Fruit fly (Drosophila melanogaster): ENCODE results near the gene CG5001.

CG5001 gene

DNA sequence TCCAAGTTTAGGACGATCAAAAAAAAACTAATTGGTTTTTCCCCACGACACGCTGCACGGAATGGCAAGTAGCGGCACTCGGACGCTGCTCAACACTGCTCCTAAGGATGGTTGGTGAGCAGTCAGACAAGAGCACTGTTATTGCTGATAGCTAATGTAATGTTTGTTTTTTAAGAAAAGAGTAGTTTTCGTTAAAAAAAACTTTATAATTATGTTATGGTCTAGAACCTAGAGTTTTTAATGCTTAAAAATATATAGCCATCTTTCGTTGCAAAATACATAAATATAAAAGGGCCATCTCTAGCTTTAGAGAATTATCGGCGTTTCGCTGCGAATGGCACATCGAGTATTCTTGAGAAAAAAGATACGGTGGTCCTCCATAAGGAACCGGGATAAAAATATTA, 12.9 kb upstream of the CG5001 start, which contains the start of the genes Charon and CG4887 (continued):
- TF ChIP-seq CG6791 (GFP tag; IDR thresholded peaks at IDR 0.05; ENCODE audit: partially characterized antibody) (0 out of 3 replicates have a peak, but pooled peaks have one; percentile 37), sob (GFP tag; IDR thresholded peaks at IDR 0.05) (peak; percentile 89), CrebB (tag; optimal IDR thresholded peaks at IDR 0.05) (peak; percentile 52), slp2 (GFP tag; optimal IDR thresholded peaks at IDR 0.05) (peak; percentile 75), CG7271 (tag; optimal IDR thresholded peaks at IDR 0.05) (peak; percentile 35), Sry-β (GFP tag; optimal IDR thresholded peaks at IDR 0.05) (no peak), cad (GFP tag; optimal IDR thresholded peaks at IDR 0.05) (no peak), CG8765 (GFP tag; IDR thresholded peaks at IDR 0.05) (peak; percentile 48; the same call in 1 of the 2 replicates), CG12155 (GFP tag; optimal IDR thresholded peaks at IDR 0.05) (peak; percentile 86), gt (GFP tag; IDR thresholded peaks at IDR 0.05) (peak; percentile 49; the same call in 1 of the 2 replicates), oc (tag; optimal IDR thresholded peaks at IDR 0.05) (no peak), CG17568 (GFP tag; optimal IDR thresholded peaks at IDR 0.05) (no peak), ranshi (GFP tag; IDR thresholded peaks at IDR 0.05) (peak; percentile 80; the same call in 1 of the 2 replicates), CG17361 (GFP tag; IDR thresholded peaks at IDR 0.05) (no peak; the same call in 2 of the 3 replicates), hth (optimal IDR thresholded peaks at IDR 0.05) (no peak), D (optimal IDR thresholded peaks at IDR 0.05) (no peak), D (GFP tag; optimal IDR thresholded peaks at IDR 0.05) (no peak), CG16779 (GFP tag; IDR thresholded peaks at IDR 0.05) (no peak), ind (GFP tag; optimal IDR thresholded peaks at IDR 0.05) (peak; percentile 88), CG8924 (tag; optimal IDR thresholded peaks at IDR 0.05) (no peak), CG33213 (GFP tag; optimal IDR thresholded peaks at IDR 0.05) (peak; percentile 78), trem (tag; optimal IDR thresholded peaks at IDR 0.05) (peak; percentile 71), shn (GFP tag; optimal IDR thresholded peaks at IDR 0.05) (peak; percentile 85), fd64A (GFP tag; optimal IDR thresholded peaks at IDR 0.05) (no peak), pzg (GFP tag; optimal IDR thresholded peaks at IDR 0.05) (peak; percentile 51), CG6683 (GFP tag; optimal IDR thresholded peaks at IDR 0.05) (peak; percentile 66), CG3838 (GFP tag; optimal IDR thresholded peaks at IDR 0.05) (peak; percentile 63), Aef1 (GFP tag; IDR thresholded peaks at IDR 0.05) (peak; percentile 81), chm (GFP tag; IDR thresholded peaks at IDR 0.05) (peak; percentile 61; the same call in 1 of the 2 replicates), Ets97D (GFP tag; optimal IDR thresholded peaks at IDR 0.05) (peak; percentile 81), MTF-1 (GFP tag; optimal IDR thresholded peaks at IDR 0.05; ENCODE audit: borderline replicate concordance) (no peak), CG2678 (tag; optimal IDR thresholded peaks at IDR 0.05) (no peak), stc (GFP tag; IDR thresholded peaks at IDR 0.05) (0 out of 2 replicates have a peak, but pooled peaks have one; percentile 26), amos (GFP tag; IDR thresholded peaks at IDR 0.05; ENCODE audit: partially characterized antibody) (peak; percentile 48), Hmr (GFP tag; optimal IDR thresholded peaks at IDR 0.05) (peak; percentile 83), CG11247 (GFP tag; IDR thresholded peaks at IDR 0.05) (peak; percentile 79), grn (GFP tag; optimal IDR thresholded peaks at IDR 0.05) (no peak), CG4328 (GFP tag; optimal IDR thresholded peaks at IDR 0.05) (peak; percentile 79), CG3065 (GFP tag; optimal IDR thresholded peaks at IDR 0.05) (no peak), CG16815 (GFP tag; optimal IDR thresholded peaks at IDR 0.05) (peak; percentile 61), Neu2 (GFP tag; optimal IDR thresholded peaks at IDR 0.05; ENCODE audit: borderline replicate concordance) (peak; percentile 49), chif (GFP tag; optimal IDR thresholded peaks at IDR 0.05) (peak; percentile 75 to 84), Six4 (GFP tag; optimal IDR thresholded peaks at IDR 0.05) (peak; percentile 75), ems (GFP tag; optimal IDR thresholded peaks at IDR 0.05) (peak; percentile 88), slbo (GFP tag; IDR thresholded peaks at IDR 0.05) (peak; percentile 92), cas (GFP tag; IDR thresholded peaks at IDR 0.05) (no peak), jigr1 (GFP tag; IDR thresholded peaks at IDR 0.05) (no peak), CG42726 (GFP tag; IDR thresholded peaks at IDR 0.05; ENCODE audit: partially characterized antibody) (no peak), CG2712 (tag; optimal IDR thresholded peaks at IDR 0.05) (peak; percentile 83), mam (GFP tag; optimal IDR thresholded peaks at IDR 0.05) (peak; percentile 92), odd (GFP tag; optimal IDR thresholded peaks at IDR 0.05) (no peak), D19B (GFP tag; optimal IDR thresholded peaks at IDR 0.05) (no peak)

All from whole organism, embryonic.